Worm (Caenorhabditis elegans) whole organism, young adult: ENCODE results near the gene F37A8.1.

ENCODE experiments used
- ama-1 ChIP-seq, 3 experiments: fragments of 150-350 bp in 1 of 3; sonication (generic microtip) in 2 of 3; optimal IDR thresholded peaks; 2 replicates each; lab custom pipeline; 2014 to 2018; ENCODE audit warnings: missing biosample characterization in 2 of 3, missing genetic modification characterization in 2 of 3, missing genetic modification reagents in 2 of 3
- attf-5 ChIP-seq: fragments of 200-800 bp; sonication (Bioruptor generic); optimal IDR thresholded peaks from 2 replicates; lab custom pipeline; 2018; ENCODE audit warnings: mild to moderate bottlenecking, missing genetic modification characterization, missing compliant biosample characterization
- cebp-1 ChIP-seq, 2 experiments: fragments of 200-800 bp in 1 of 2; sonication (Bioruptor generic) in 1 of 2; sonication (generic microtip) in 1 of 2; IDR thresholded peaks in 1 of 2; optimal IDR thresholded peaks in 1 of 2; 2 replicates each; pipeline versions ENCODE4 v1.3.6 to Lab custom; 2017 to 2022; ENCODE audit warnings: missing compliant biosample characterization in 2 of 2, missing genetic modification characterization in 2 of 2, mild to moderate bottlenecking in 1 of 2, missing genetic modification reagents in 1 of 2, moderate library complexity in 1 of 2
- die-1 ChIP-seq: sonication (generic microtip); optimal IDR thresholded peaks from 2 replicates; lab custom pipeline; 2016; ENCODE audit warnings: missing genotype, mild to moderate bottlenecking, missing genetic modification characterization, missing compliant biosample characterization
- egl-44 ChIP-seq: fragments of 200-800 bp; sonication (Bioruptor generic); IDR thresholded peaks from 2 replicates; pipeline ENCODE4 v1.3.6; 2022; ENCODE audit warnings: missing genetic modification reagents, missing genetic modification characterization, missing compliant biosample characterization
- let-526 ChIP-seq: fragments of 200-800 bp; sonication (Bioruptor generic); IDR thresholded peaks from 2 replicates; pipeline ENCODE4 v1.3.6; 2022; ENCODE audit warnings: missing genetic modification reagents, missing genetic modification characterization, missing compliant biosample characterization
- mes-4 ChIP-seq: sonication (generic microtip); optimal IDR thresholded peaks from 2 replicates; lab custom pipeline; 2016; ENCODE audit warnings: missing genotype, missing genetic modification characterization, missing compliant biosample characterization
- unc-62 ChIP-seq: fragments of 150-350 bp; optimal IDR thresholded peaks from 2 replicates; lab custom pipeline; 2014; ENCODE audit warnings: missing biosample characterization, missing genetic modification reagents, missing genetic modification characterization
- zim-3 ChIP-seq: sonication (generic microtip); optimal IDR thresholded peaks from 2 replicates; lab custom pipeline; 2017; ENCODE audit warnings: mild to moderate bottlenecking, missing genetic modification characterization, moderate library complexity, missing compliant biosample characterization

- no peak for TF ChIP-seq attf-5 (GFP tag; lab: Kevin White, UChicago)
- no peak for TF ChIP-seq ama-1 (optimal IDR thresholded peaks at IDR 0.05; lab: Kevin White, UChicago)
- TF ChIP-seq ama-1 (GFP tag; optimal IDR thresholded peaks at IDR 0.05; lab: Kevin White, UChicago): no peak
- no peak for TF ChIP-seq die-1
- no peak for TF ChIP-seq unc-62 (GFP tag; lab: Kevin White, UChicago)
- no peak for TF ChIP-seq let-526 (GFP tag; lab: Robert Waterston, UW)
- no peak for TF ChIP-seq zim-3
- TF ChIP-seq mes-4 (tag; lab: Kevin White, UChicago): no peak
- TF ChIP-seq cebp-1 (GFP tag; IDR thresholded peaks at IDR 0.05; lab: Robert Waterston, UW): no peak
- TF ChIP-seq cebp-1 (tag; optimal IDR thresholded peaks at IDR 0.05; lab: Kevin White, UChicago): no peak
- TF ChIP-seq egl-44 (GFP tag; lab: Robert Waterston, UW): no peak
Measured at ce11 chrIII:3959206-3959605, 31.0 kb downstream of the F37A8.1 start.
